Fruit fly (Drosophila melanogaster): ENCODE results near the gene dnd.
A peak's percentile ranks its signal among the peaks of the same experiment; 100 is the strongest.

Gene dnd

dm6 chr3R:21878473-21878872 is 8.7 kb downstream of the dnd start, which contains the start of gene CG34148 (continued):
- peak; percentile 67; the same call in 2 of the 3 replicates for TF ChIP-seq mld (GFP tag; IDR thresholded peaks at IDR 0.05; ENCODE audit: partially characterized antibody)
- TF ChIP-seq sc (optimal IDR thresholded peaks at IDR 0.05): no peak
- TF ChIP-seq sc (GFP tag; optimal IDR thresholded peaks at IDR 0.05): no peak
- peak; percentile 28 for TF ChIP-seq Sry-δ (GFP tag; optimal IDR thresholded peaks at IDR 0.05)
- TF ChIP-seq insv (GFP tag; optimal IDR thresholded peaks at IDR 0.05): no peak
- no peak for TF ChIP-seq Ravus (GFP tag; IDR thresholded peaks at IDR 0.05)
- TF ChIP-seq crp (GFP tag; optimal IDR thresholded peaks at IDR 0.05): peak; percentile 45 to 90
- TF ChIP-seq B-H1 (GFP tag; IDR thresholded peaks at IDR 0.05): no peak
- 0 out of 4 replicates have a peak, but pooled peaks have one; percentile 81 for TF ChIP-seq chinmo (GFP tag; IDR thresholded peaks at IDR 0.05; ENCODE audit: partially characterized antibody)
- peak; percentile 68; the same call in 2 of the 3 replicates for TF ChIP-seq Opbp (GFP tag; IDR thresholded peaks at IDR 0.05; ENCODE audit: partially characterized antibody)
- no peak for TF ChIP-seq CG8281 (tag; optimal IDR thresholded peaks at IDR 0.05)

dm6 chr3R:21877636-21878035 is 9.5 kb downstream of the dnd start, which contains the start of gene P5CDh2:
P5CDh2 (plus strand) TSS chr3R:21877936.
- TF ChIP-seq nau (GFP tag; optimal IDR thresholded peaks at IDR 0.05): no peak
- TF ChIP-seq Mad (GFP tag; optimal IDR thresholded peaks at IDR 0.05): no peak
- TF ChIP-seq CG12391 (tag; optimal IDR thresholded peaks at IDR 0.05): no peak
- TF ChIP-seq CG12299 (tag; optimal IDR thresholded peaks at IDR 0.05): no peak
- no peak for TF ChIP-seq CG14441 (GFP tag; IDR thresholded peaks at IDR 0.05)
- TF ChIP-seq CG3065 (GFP tag; optimal IDR thresholded peaks at IDR 0.05): no peak
- no peak for TF ChIP-seq CG12071 (GFP tag; optimal IDR thresholded peaks at IDR 0.05)
- no peak for TF ChIP-seq Sin3A (optimal IDR thresholded peaks at IDR 0.05)
- no peak for TF ChIP-seq ewg (GFP tag; optimal IDR thresholded peaks at IDR 0.05)

- TF ChIP-seq tio (GFP tag; optimal IDR thresholded peaks at IDR 0.05) (no peak), CG32532 (GFP tag; IDR thresholded peaks at IDR 0.05) (peak; percentile 57; the same call in 1 of the 2 replicates), Gsc (GFP tag; IDR thresholded peaks at IDR 0.05) (no peak), lilli (GFP tag; optimal IDR thresholded peaks at IDR 0.05) (no peak), Myb (GFP tag; optimal IDR thresholded peaks at IDR 0.05) (no peak), CG10959 (GFP tag; IDR thresholded peaks at IDR 0.05) (no peak), Atf-2 (GFP tag; optimal IDR thresholded peaks at IDR 0.05) (no peak), hb (GFP tag; IDR thresholded peaks at IDR 0.05; ENCODE audit: partially characterized antibody) (0 out of 3 replicates have a peak, but pooled peaks have one; percentile 18), CG9437 (GFP tag; optimal IDR thresholded peaks at IDR 0.05) (no peak), CG17359 (tag; optimal IDR thresholded peaks at IDR 0.05) (no peak), CG11456 (GFP tag; IDR thresholded peaks at IDR 0.05) (no peak), ab (GFP tag; optimal IDR thresholded peaks at IDR 0.05) (no peak), odd (GFP tag; optimal IDR thresholded peaks at IDR 0.05) (no peak), maf-S (GFP tag; optimal IDR thresholded peaks at IDR 0.05) (no peak), sr (GFP tag; IDR thresholded peaks at IDR 0.05) (peak; percentile 70; the same call in 2 of the 3 replicates), vvl (GFP tag; IDR thresholded peaks at IDR 0.05) (peak; percentile 72; the same call in 1 of the 2 replicates), CG16863 (GFP tag; optimal IDR thresholded peaks at IDR 0.05) (peak; percentile 2), pfk (GFP tag; optimal IDR thresholded peaks at IDR 0.05) (no peak), al (GFP tag; IDR thresholded peaks at IDR 0.05) (no peak), Elba2 (GFP tag; optimal IDR thresholded peaks at IDR 0.05) (no peak), CG17829 (tag; optimal IDR thresholded peaks at IDR 0.05) (peak; percentile 14), YL-1 (GFP tag; optimal IDR thresholded peaks at IDR 0.05) (no peak), ci (GFP tag; IDR thresholded peaks at IDR 0.05) (peak; percentile 63; the same call in 2 of the 3 replicates), bigmax (GFP tag; optimal IDR thresholded peaks at IDR 0.05) (no peak), CG4730 (GFP tag; IDR thresholded peaks at IDR 0.05) (no peak), lbe (GFP tag; optimal IDR thresholded peaks at IDR 0.05) (peak; percentile 67), CG34224 (GFP tag; IDR thresholded peaks at IDR 0.05; ENCODE audit: partially characterized antibody) (peak; percentile 25; the same call in 1 of the 3 replicates), NFAT (GFP tag; IDR thresholded peaks at IDR 0.05) (peak; percentile 34; the same call in 1 of the 2 replicates), CG10321 (GFP tag; IDR thresholded peaks at IDR 0.05) (peak; percentile 84)
These were observed 12.1 kb downstream of the dnd start, which contains the start of gene CG6656 for dm6 chr3R:21874982-21875466. CG6656 (plus strand) TSS chr3R:21875293.

All from whole organism, embryonic.